Worm (Caenorhabditis elegans) whole organism, L4/young adult: ENCODE data around the gene calf-1.

ENCODE experiments used
- W03F9.2 ChIP-seq: fragments of 150-350 bp; optimal IDR thresholded peaks from 2 replicates; lab custom pipeline; 2014; ENCODE audit warnings: missing biosample characterization, missing genetic modification characterization
- him-1 ChIP-seq: sonication (generic microtip); optimal IDR thresholded peaks from 2 replicates; lab custom pipeline; 2016; ENCODE audit warnings: missing genotype, missing genetic modification reagents, missing genetic modification characterization, missing compliant biosample characterization

ce11 chrV:20486549-20486948 lies 7.7 kb upstream of the calf-1 start:
- TF ChIP-seq him-1 (tag; lab: Kevin White, UChicago): no peak
- TF ChIP-seq W03F9.2 (tag; lab: Kevin White, UChicago): no peak
